Fruit fly (Drosophila melanogaster): Measurements from ENCODE around the gene CG1907.

- TF ChIP-seq CG7372 (GFP tag; IDR thresholded peaks at IDR 0.05) (no peak), Kr (GFP tag; optimal IDR thresholded peaks at IDR 0.05) (no peak), CG10267 (tag; optimal IDR thresholded peaks at IDR 0.05) (peak; percentile 62), toy (GFP tag; IDR thresholded peaks at IDR 0.05) (no peak), Fer2 (tag; optimal IDR thresholded peaks at IDR 0.05) (no peak), inv (GFP tag; IDR thresholded peaks at IDR 0.05; ENCODE audit: partially characterized antibody) (peak; percentile 97), B-H2 (GFP tag; optimal IDR thresholded peaks at IDR 0.05) (no peak), pum (GFP tag; optimal IDR thresholded peaks at IDR 0.05) (no peak), sd (tag; optimal IDR thresholded peaks at IDR 0.05) (no peak), CG8478 (optimal IDR thresholded peaks at IDR 0.05) (peak; percentile 78), gsb-n (tag; optimal IDR thresholded peaks at IDR 0.05) (no peak), CG11696 (GFP tag; IDR thresholded peaks at IDR 0.05) (no peak), CG4617 (GFP tag; optimal IDR thresholded peaks at IDR 0.05; ENCODE audit: borderline replicate concordance) (peak; percentile 94), Hr39 (optimal IDR thresholded peaks at IDR 0.05) (no peak)
Observed at dm6 chr3R:29591481-29592138, 27.3 kb upstream of the CG1907 start, which contains the start of gene alph.
